Worm (Caenorhabditis elegans) whole organism, early embryonic: ENCODE data around the gene srh-240.

ENCODE experiments used
- B0310.2 ChIP-seq: sonication (generic microtip); optimal IDR thresholded peaks from 2 replicates; lab custom pipeline; 2016; ENCODE audit warnings: mild to moderate bottlenecking, missing genetic modification characterization, missing compliant biosample characterization
- aly-1 ChIP-seq: sonication (generic microtip); optimal IDR thresholded peaks from 2 replicates; lab custom pipeline; 2016; ENCODE audit warnings: missing genetic modification characterization, missing compliant biosample characterization
- ama-1 ChIP-seq: fragments of 150-350 bp; optimal IDR thresholded peaks from 2 replicates; lab custom pipeline; 2014
- ceh-13 ChIP-seq: fragments of 200-800 bp; sonication (Bioruptor generic); optimal IDR thresholded peaks from 2 replicates; lab custom pipeline; 2018; ENCODE audit warnings: mild to moderate bottlenecking, missing genetic modification characterization, missing compliant biosample characterization
- ets-7 ChIP-seq: sonication (generic microtip); optimal IDR thresholded peaks from 2 replicates; lab custom pipeline; 2016; ENCODE audit warnings: missing genotype, missing genetic modification characterization, missing compliant biosample characterization
- flt-1 ChIP-seq: fragments of 200-800 bp; sonication (Bioruptor generic); IDR thresholded peaks from 2 replicates; pipeline ENCODE4 v1.3.6; 2022; ENCODE audit warnings: missing genetic modification characterization, missing compliant biosample characterization
- hmbx-1 ChIP-seq: sonication (generic microtip); optimal IDR thresholded peaks from 2 replicates; lab custom pipeline; 2016; ENCODE audit warnings: mild to moderate bottlenecking, missing genetic modification characterization, missing compliant biosample characterization
- hmg-4 ChIP-seq: fragments of 200-800 bp; sonication (Bioruptor generic); optimal IDR thresholded peaks from 2 replicates; lab custom pipeline; 2018; ENCODE audit warnings: mild to moderate bottlenecking, missing genetic modification characterization, missing compliant biosample characterization
- hnd-1 ChIP-seq: sonication (generic microtip); optimal IDR thresholded peaks from 2 replicates; lab custom pipeline; 2016; ENCODE audit warnings: missing genetic modification characterization, missing compliant biosample characterization
- pes-1 ChIP-seq: fragments of 200-800 bp; sonication (Bioruptor generic); IDR thresholded peaks from 2 replicates; pipeline ENCODE4 v1.3.6; 2022; ENCODE audit warnings: missing genetic modification reagents, missing genetic modification characterization, missing compliant biosample characterization
- sea-1 ChIP-seq: fragments of 200-800 bp; sonication (Bioruptor generic); conservative IDR thresholded peaks from 2 replicates; pipeline ENCODE4 v1.3.6; 2022; ENCODE audit warnings: missing genetic modification characterization, missing compliant biosample characterization
- tbx-11 ChIP-seq: fragments of 200-800 bp; sonication (Bioruptor generic); IDR thresholded peaks from 2 replicates; pipeline ENCODE4 v1.3.6; 2022; ENCODE audit warnings: missing genetic modification characterization, missing compliant biosample characterization
- tbx-37 ChIP-seq: fragments of 200-800 bp; sonication (Bioruptor generic); conservative IDR thresholded peaks from 2 replicates; pipeline ENCODE4 v1.3.6; 2022; ENCODE audit warnings: missing genetic modification reagents, missing genetic modification characterization, missing compliant biosample characterization
- tra-4 ChIP-seq: sonication (generic microtip); optimal IDR thresholded peaks from 2 replicates; lab custom pipeline; 2017; ENCODE audit warnings: missing genetic modification characterization, missing compliant biosample characterization

DNA sequence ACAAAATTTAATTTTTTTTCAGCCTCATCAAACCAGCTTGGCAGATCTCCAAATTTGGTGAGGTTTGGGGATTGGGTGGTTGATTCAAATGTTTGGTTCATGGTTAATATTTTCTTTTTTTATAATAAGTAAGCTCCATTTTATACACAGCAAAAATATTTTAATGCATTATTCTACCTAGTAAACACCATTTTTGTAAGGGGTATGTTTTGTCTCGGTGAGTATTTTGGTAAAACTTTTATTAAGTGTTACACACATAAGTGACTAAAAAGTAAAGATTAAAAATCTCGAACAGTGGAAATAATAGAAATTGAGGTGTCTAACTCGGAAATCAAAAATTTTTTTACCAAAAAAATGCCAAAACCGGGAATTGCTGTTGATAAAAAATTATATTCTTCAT is 23.7 kb downstream of the srh-240 start, which contains the start of gene srw-4:
- TF ChIP-seq ama-1 (lab: Kevin White, UChicago) (no peak), tra-4 (no peak), tbx-37 (GFP tag; lab: Robert Waterston, UW) (no peak), aly-1 (tag; lab: Kevin White, UChicago) (no peak), hmbx-1 (no peak), hmg-4 (GFP tag; lab: Kevin White, UChicago) (no peak), tbx-11 (GFP tag; lab: Robert Waterston, UW) (no peak), flt-1 (no peak), ceh-13 (GFP tag; lab: Kevin White, UChicago) (no peak), sea-1 (GFP tag; lab: Robert Waterston, UW) (no peak), ets-7 (tag; lab: Kevin White, UChicago) (no peak), B0310.2 (no peak), pes-1 (no peak), hnd-1 (tag; lab: Kevin White, UChicago) (no peak)
